Worm (Caenorhabditis elegans): ENCODE results near the gene ncx-7.

- TF ChIP-seq nhr-12 (tag; optimal IDR thresholded peaks at IDR 0.05) (no peak), ceh-83 (GFP tag; optimal IDR thresholded peaks at IDR 0.05) (no peak), flh-1 (GFP tag; optimal IDR thresholded peaks at IDR 0.05) (no peak), nhr-28 (tag; optimal IDR thresholded peaks at IDR 0.05) (no peak), elt-1 (tag; optimal IDR thresholded peaks at IDR 0.05; ENCODE audit: borderline replicate concordance, insufficient read depth) (no peak), snpc-4 (tag; optimal IDR thresholded peaks at IDR 0.05) (no peak), nhr-237 (tag; optimal IDR thresholded peaks at IDR 0.05) (no peak)
Measured at ce11 chrIII:9767095-9767494, 47.0 kb upstream of the ncx-7 start.

Data from whole organism, mixed stage, embryonic.